Worm (Caenorhabditis elegans): ENCODE measurements around the gene appg-2.

ce11 chrII:8851996-8852587 is 51.2 kb downstream of the appg-2 start, which contains the start of gene oac-46:
- TF ChIP-seq him-1 (tag; optimal IDR thresholded peaks at IDR 0.05) (no peak), dao-5 (tag; optimal IDR thresholded peaks at IDR 0.05) (no peak)
